Worm (Caenorhabditis elegans) whole organism, L1 larva: ENCODE data around the gene fkh-2.

Experiments
- C16A3.4 ChIP-seq: fragments of 150-350 bp; optimal IDR thresholded peaks from 2 replicates; lab custom pipeline; 2014; ENCODE audit warnings: missing biosample characterization, missing genetic modification characterization
- C34B4.2 ChIP-seq: sonication (generic microtip); optimal IDR thresholded peaks from 2 replicates; lab custom pipeline; 2017; ENCODE audit warnings: mild to moderate bottlenecking, missing genetic modification characterization, missing compliant biosample characterization
- F16B12.6 ChIP-seq: fragments of 150-350 bp; optimal IDR thresholded peaks from 2 replicates; lab custom pipeline; 2014; ENCODE audit warnings: missing biosample characterization, missing genetic modification characterization
- alr-1 ChIP-seq: fragments of 200-800 bp; sonication (Bioruptor generic); optimal IDR thresholded peaks from 2 replicates; lab custom pipeline; 2018; ENCODE audit warnings: borderline replicate concordance, mild to moderate bottlenecking, missing genetic modification characterization, missing compliant biosample characterization
- ama-1 ChIP-seq: fragments of 150-350 bp; optimal IDR thresholded peaks from 2 replicates; lab custom pipeline; 2014
- blmp-1 ChIP-seq: fragments of 150-350 bp; optimal IDR thresholded peaks from 2 replicates; lab custom pipeline; 2014; ENCODE audit warnings: missing biosample characterization, missing genetic modification characterization
- ceh-63 ChIP-seq: fragments of 200-800 bp; sonication (Bioruptor generic); optimal IDR thresholded peaks from 2 replicates; lab custom pipeline; 2018; ENCODE audit warnings: mild to moderate bottlenecking, missing genetic modification characterization, missing compliant biosample characterization
- ceh-8 ChIP-seq: fragments of 200-800 bp; sonication (Bioruptor generic); optimal IDR thresholded peaks from 2 replicates; lab custom pipeline; 2018; ENCODE audit warnings: mild to moderate bottlenecking, missing genetic modification characterization, moderate library complexity, missing compliant biosample characterization
- ceh-90 ChIP-seq: sonication (generic microtip); optimal IDR thresholded peaks from 2 replicates; lab custom pipeline; 2016; ENCODE audit warnings: missing genetic modification characterization, missing compliant biosample characterization
- ces-1 ChIP-seq: fragments of 150-350 bp; optimal IDR thresholded peaks from 2 replicates; lab custom pipeline; 2014; ENCODE audit warnings: missing biosample characterization, missing genetic modification reagents, missing genetic modification characterization
- dpl-1 ChIP-seq, 3 experiments: fragments of 150-350 bp in 2 of 3; sonication (generic microtip) in 1 of 3; optimal IDR thresholded peaks; 2 replicates each; lab custom pipeline; 2014 to 2017; ENCODE audit warnings: missing biosample characterization in 3 of 3, missing genetic modification characterization in 3 of 3, missing genetic modification reagents in 3 of 3
- egl-13 ChIP-seq: sonication (generic microtip); optimal IDR thresholded peaks from 2 replicates; lab custom pipeline; 2016; ENCODE audit warnings: missing genotype, missing genetic modification reagents, missing genetic modification characterization, missing compliant biosample characterization
- egl-27 ChIP-seq, 2 experiments: fragments of 150-350 bp in 1 of 2; sonication (generic microtip); optimal IDR thresholded peaks; 3 replicates each; lab custom pipeline; 2017 to 2018; ENCODE audit warnings: missing biosample characterization in 2 of 2, missing genetic modification characterization in 2 of 2, missing genetic modification reagents in 2 of 2
- elt-2 ChIP-seq: sonication (generic microtip); optimal IDR thresholded peaks from 2 replicates; lab custom pipeline; 2016; ENCODE audit warnings: missing genetic modification characterization, mild to moderate bottlenecking, inconsistent platforms, missing compliant biosample characterization, missing genetic modification reagents
- ets-5 ChIP-seq: fragments of 200-800 bp; sonication (Bioruptor generic); IDR thresholded peaks from 2 replicates; pipeline ENCODE4 v1.3.6; 2022; ENCODE audit warnings: missing genetic modification characterization, missing compliant biosample characterization
- fkh-4 ChIP-seq: sonication (generic microtip); optimal IDR thresholded peaks from 2 replicates; lab custom pipeline; 2016; ENCODE audit warnings: missing compliant biosample characterization, missing genetic modification characterization, borderline replicate concordance
- fkh-8 ChIP-seq: sonication (generic microtip); optimal IDR thresholded peaks from 2 replicates; lab custom pipeline; 2016; ENCODE audit warnings: mild to moderate bottlenecking, missing genetic modification characterization, missing compliant biosample characterization
- fos-1 ChIP-seq: fragments of 150-350 bp; optimal IDR thresholded peaks from 2 replicates; lab custom pipeline; 2014; ENCODE audit warnings: missing biosample characterization, missing genetic modification characterization
- grh-1 ChIP-seq: fragments of 200-800 bp; sonication (Bioruptor generic); IDR thresholded peaks from 2 replicates; pipeline ENCODE4 v1.3.6; 2022; ENCODE audit warnings: missing genetic modification reagents, missing genetic modification characterization, missing compliant biosample characterization
- hpl-2 ChIP-seq: fragments of 150-350 bp; optimal IDR thresholded peaks from 2 replicates; lab custom pipeline; 2014; ENCODE audit warnings: missing biosample characterization, missing genetic modification reagents, missing genetic modification characterization
- irx-1 ChIP-seq: sonication (generic microtip); optimal IDR thresholded peaks from 2 replicates; lab custom pipeline; 2016; ENCODE audit warnings: missing genetic modification characterization, missing compliant biosample characterization
- isw-1 ChIP-seq: fragments of 200-800 bp; sonication (Bioruptor generic); IDR thresholded peaks from 2 replicates; pipeline ENCODE4 v1.3.6; 2022; ENCODE audit warnings: missing genetic modification characterization, missing compliant biosample characterization
- jun-1 ChIP-seq: fragments of 150-350 bp; optimal IDR thresholded peaks from 2 replicates; lab custom pipeline; 2014; ENCODE audit warnings: missing biosample characterization, missing genetic modification reagents, missing genetic modification characterization
- lin-15B ChIP-seq: fragments of 150-350 bp; sonication (generic microtip); optimal IDR thresholded peaks from 3 replicates; lab custom pipeline; 2014; ENCODE audit warnings: missing biosample characterization, missing genetic modification characterization
- lir-3 ChIP-seq: sonication (generic microtip); optimal IDR thresholded peaks from 2 replicates; lab custom pipeline; 2016; ENCODE audit warnings: mild to moderate bottlenecking, missing genetic modification characterization, moderate library complexity, missing compliant biosample characterization; ENCODE audit not compliant: poor library complexity
- lsy-2 ChIP-seq, 2 experiments: fragments of 150-350 bp; optimal IDR thresholded peaks; 2 replicates each; lab custom pipeline; 2014; ENCODE audit warnings: missing biosample characterization in 2 of 2, missing genetic modification characterization in 2 of 2
- mab-9 ChIP-seq: fragments of 200-800 bp; sonication (Bioruptor generic); IDR thresholded peaks from 2 replicates; pipeline ENCODE4 v1.3.6; 2022; ENCODE audit warnings: missing genetic modification reagents, missing genetic modification characterization, missing compliant biosample characterization
- mdl-1 ChIP-seq, 2 experiments: fragments of 150-350 bp; optimal IDR thresholded peaks; 2 replicates each; lab custom pipeline; 2014 to 2017; ENCODE audit warnings: missing biosample characterization in 2 of 2, missing genetic modification characterization in 2 of 2, inconsistent platforms in 1 of 2
- nhr-11 ChIP-seq: fragments of 150-350 bp; optimal IDR thresholded peaks from 2 replicates; lab custom pipeline; 2014; ENCODE audit warnings: missing biosample characterization, missing genetic modification characterization
- nhr-12 ChIP-seq: sonication (generic microtip); optimal IDR thresholded peaks from 2 replicates; lab custom pipeline; 2017; ENCODE audit warnings: missing biosample characterization, missing genetic modification characterization
- nhr-19 ChIP-seq: fragments of 200-800 bp; sonication (Bioruptor generic); conservative IDR thresholded peaks from 2 replicates; pipeline ENCODE4 v1.3.6; 2022; ENCODE audit warnings: missing genetic modification characterization, missing compliant biosample characterization
- nhr-84 ChIP-seq: sonication (generic microtip); optimal IDR thresholded peaks from 2 replicates; lab custom pipeline; 2017; ENCODE audit warnings: missing biosample characterization, missing genetic modification characterization
- pag-3 ChIP-seq: sonication (generic microtip); optimal IDR thresholded peaks from 2 replicates; lab custom pipeline; 2017; ENCODE audit warnings: missing genetic modification characterization, mild to moderate bottlenecking, missing compliant biosample characterization, antibody characterized with exemption, borderline replicate concordance; ENCODE audit not compliant: insufficient read depth
- pqm-1 ChIP-seq: sonication (generic microtip); optimal IDR thresholded peaks from 3 replicates; lab custom pipeline; 2017; ENCODE audit warnings: missing biosample characterization, missing genetic modification characterization
- skn-1 ChIP-seq: fragments of 150-350 bp; optimal IDR thresholded peaks from 2 replicates; lab custom pipeline; 2014; ENCODE audit warnings: missing biosample characterization, missing genetic modification characterization
- sox-4 ChIP-seq: sonication (generic microtip); optimal IDR thresholded peaks from 2 replicates; lab custom pipeline; 2016; ENCODE audit warnings: missing genetic modification characterization, missing compliant biosample characterization
- sptf-1 ChIP-seq: fragments of 150-350 bp; optimal IDR thresholded peaks from 2 replicates; lab custom pipeline; 2014; ENCODE audit warnings: missing biosample characterization, missing genetic modification characterization
- sup-37 ChIP-seq: fragments of 200-800 bp; sonication (Bioruptor generic); optimal IDR thresholded peaks from 2 replicates; lab custom pipeline; 2018; ENCODE audit warnings: mild to moderate bottlenecking, missing genetic modification characterization, missing compliant biosample characterization
- swsn-7 ChIP-seq: sonication (generic microtip); optimal IDR thresholded peaks from 2 replicates; lab custom pipeline; 2016; ENCODE audit warnings: missing genetic modification characterization, missing compliant biosample characterization
- tbx-2 ChIP-seq: sonication (generic microtip); optimal IDR thresholded peaks from 2 replicates; lab custom pipeline; 2016; ENCODE audit warnings: missing genetic modification characterization, missing compliant biosample characterization
- tlp-1 ChIP-seq: fragments of 150-350 bp; optimal IDR thresholded peaks from 2 replicates; lab custom pipeline; 2014; ENCODE audit warnings: missing biosample characterization, missing genetic modification characterization
- unc-130 ChIP-seq: fragments of 150-350 bp; optimal IDR thresholded peaks from 2 replicates; lab custom pipeline; 2017; ENCODE audit warnings: missing biosample characterization, missing genetic modification characterization, inconsistent platforms
- unc-30 ChIP-seq: sonication (generic microtip); optimal IDR thresholded peaks from 2 replicates; lab custom pipeline; 2017; ENCODE audit warnings: missing biosample characterization, missing genetic modification characterization
- unc-86 ChIP-seq: sonication (generic microtip); optimal IDR thresholded peaks from 2 replicates; lab custom pipeline; 2016; ENCODE audit warnings: missing genetic modification characterization, missing compliant biosample characterization
- vab-15 ChIP-seq: sonication (generic microtip); optimal IDR thresholded peaks from 2 replicates; lab custom pipeline; 2017; ENCODE audit warnings: missing genotype, mild to moderate bottlenecking, missing genetic modification characterization, missing compliant biosample characterization
- zag-1 ChIP-seq: fragments of 150-350 bp; optimal IDR thresholded peaks from 2 replicates; lab custom pipeline; 2014; ENCODE audit warnings: missing biosample characterization, missing genetic modification characterization

fkh-2 gene

ce11 chrX:3751370-3751769 is 9.2 kb upstream of the fkh-2 start:
- TF ChIP-seq tlp-1, result no peak
- TF ChIP-seq nhr-11 (tag; lab: Kevin White, UChicago), result no peak
- TF ChIP-seq egl-13 (tag; lab: Kevin White, UChicago), result no peak
- no peak for TF ChIP-seq F16B12.6
- TF ChIP-seq ceh-63 (GFP tag; lab: Kevin White, UChicago), result no peak
- TF ChIP-seq unc-130 (tag; lab: Kevin White, UChicago), result no peak
- no peak for TF ChIP-seq fkh-4
- TF ChIP-seq mab-9, result no peak
- TF ChIP-seq grh-1 (GFP tag; lab: Robert Waterston, UW), result no peak
- TF ChIP-seq hpl-2 (GFP tag; lab: Kevin White, UChicago), result no peak
- no peak for TF ChIP-seq ets-5 (GFP tag; lab: Robert Waterston, UW)
- no peak for TF ChIP-seq sup-37
- TF ChIP-seq ceh-8 (GFP tag; lab: Kevin White, UChicago), result no peak
- TF ChIP-seq nhr-19 (GFP tag; lab: Robert Waterston, UW), result no peak
- no peak for TF ChIP-seq fos-1 (tag; lab: Kevin White, UChicago)
- no peak for TF ChIP-seq fkh-8
- no peak for TF ChIP-seq skn-1 (tag; lab: Kevin White, UChicago)
- TF ChIP-seq egl-27 (tag; optimal IDR thresholded peaks at IDR 0.05; lab: Kevin White, UChicago), result no peak
- no peak for TF ChIP-seq sptf-1 (tag; lab: Kevin White, UChicago)
- no peak for TF ChIP-seq isw-1 (GFP tag; lab: Robert Waterston, UW)

ce11 chrX:3743190-3743589 is 1.1 kb upstream of the fkh-2 start:
- TF ChIP-seq ets-5 (GFP tag; lab: Robert Waterston, UW), result no peak
- TF ChIP-seq jun-1 (tag; lab: Kevin White, UChicago), result no peak
- TF ChIP-seq blmp-1 (tag; lab: Kevin White, UChicago), result no peak
- TF ChIP-seq zag-1 (tag; lab: Kevin White, UChicago), result no peak
- TF ChIP-seq fos-1 (tag; lab: Kevin White, UChicago), result no peak
- no peak for TF ChIP-seq elt-2 (tag; lab: Kevin White, UChicago)
- no peak for TF ChIP-seq mdl-1 (tag; optimal IDR thresholded peaks at IDR 0.05; lab: Kevin White, UChicago)
- TF ChIP-seq egl-27 (tag; optimal IDR thresholded peaks at IDR 0.05; lab: Kevin White, UChicago), result no peak
- no peak for TF ChIP-seq sox-4
- no peak for TF ChIP-seq lsy-2 (tag; optimal IDR thresholded peaks at IDR 0.05; lab: Kevin White, UChicago)
- TF ChIP-seq lir-3, result no peak
- TF ChIP-seq C34B4.2 (tag; lab: Kevin White, UChicago), result no peak
- no peak for TF ChIP-seq sup-37
- no peak for TF ChIP-seq alr-1
- no peak for TF ChIP-seq sptf-1 (tag; lab: Kevin White, UChicago)
- no peak for TF ChIP-seq unc-130 (tag; lab: Kevin White, UChicago)

ce11 chrX:3738617-3739016 is 3.5 kb downstream of the fkh-2 start:
- TF ChIP-seq dpl-1 (GFP tag; optimal IDR thresholded peaks at IDR 0.05; lab: Kevin White, UChicago) (no peak), lir-3 (no peak), mdl-1 (tag; optimal IDR thresholded peaks at IDR 0.05; lab: Kevin White, UChicago) (no peak), unc-86 (tag; lab: Kevin White, UChicago) (no peak), fkh-4 (no peak), nhr-12 (no peak), C16A3.4 (tag; lab: Kevin White, UChicago) (no peak), irx-1 (tag; lab: Kevin White, UChicago) (no peak), ets-5 (GFP tag; lab: Robert Waterston, UW) (no peak), unc-30 (no peak)

ce11 chrX:3733732-3734131 is 8.4 kb downstream of the fkh-2 start, which contains the start of gene tag-18:
Gene tag-18, minus strand, starts transcription at chrX:3734036.
- no peak for TF ChIP-seq unc-130 (tag; lab: Kevin White, UChicago)
- TF ChIP-seq ces-1, result no peak
- TF ChIP-seq ceh-63 (GFP tag; lab: Kevin White, UChicago), result no peak
- TF ChIP-seq nhr-84 (tag; lab: Kevin White, UChicago), result no peak
- no peak for TF ChIP-seq lin-15B
- TF ChIP-seq alr-1, result no peak
- TF ChIP-seq egl-13 (tag; lab: Kevin White, UChicago), result no peak
- TF ChIP-seq blmp-1 (tag; lab: Kevin White, UChicago), result no peak
- TF ChIP-seq egl-27 (tag; optimal IDR thresholded peaks at IDR 0.05; lab: Kevin White, UChicago), result no peak
- no peak for TF ChIP-seq fos-1 (tag; lab: Kevin White, UChicago)
- no peak for TF ChIP-seq ama-1 (lab: Kevin White, UChicago)
- TF ChIP-seq fkh-8, result no peak
- TF ChIP-seq swsn-7 (tag; lab: Kevin White, UChicago), result no peak
- no peak for TF ChIP-seq pag-3 (tag; lab: Kevin White, UChicago)
- no peak for TF ChIP-seq tbx-2
- TF ChIP-seq unc-30, result no peak
- TF ChIP-seq vab-15 (tag; lab: Kevin White, UChicago), result no peak
- TF ChIP-seq ceh-90 (tag; lab: Kevin White, UChicago), result no peak
- no peak for TF ChIP-seq pqm-1 (tag; lab: Kevin White, UChicago)
- TF ChIP-seq mdl-1 (tag; optimal IDR thresholded peaks at IDR 0.05; lab: Kevin White, UChicago), result no peak
- TF ChIP-seq, all 84 proteins: peak for 0
